Fruit fly (Drosophila melanogaster): ENCODE measurements around the gene IPIP.

DNA sequence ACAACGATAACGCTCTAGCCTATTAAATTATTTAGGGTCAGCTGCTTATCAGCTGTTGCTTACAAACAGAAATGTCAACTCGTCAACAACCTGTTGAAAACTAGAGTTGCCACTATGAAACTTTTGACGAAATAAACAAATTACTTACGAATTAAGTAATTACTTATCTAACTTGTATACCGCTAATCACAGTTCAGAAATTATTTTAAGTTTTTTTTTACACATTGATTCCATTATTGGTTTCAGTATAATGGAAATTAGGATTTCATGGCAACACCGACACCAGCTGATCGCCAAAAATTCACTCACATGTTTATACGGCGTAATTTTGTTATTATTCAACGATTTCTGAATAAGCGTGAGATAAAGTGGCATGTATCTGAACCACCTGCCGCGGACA lies 10.0 kb upstream of the IPIP start, which contains the start of the genes CG9117 and CG31643:
- no peak for TF ChIP-seq pan (optimal IDR thresholded peaks at IDR 0.05)
- no peak for TF ChIP-seq Dll (optimal IDR thresholded peaks at IDR 0.05)
- no peak for TF ChIP-seq CG8478 (optimal IDR thresholded peaks at IDR 0.05)
- TF ChIP-seq usp (GFP tag; optimal IDR thresholded peaks at IDR 0.05) = no peak
- no peak for TF ChIP-seq psq (optimal IDR thresholded peaks at IDR 0.05)

All from whole organism.